Fruit fly (Drosophila melanogaster): ENCODE data around the gene Rh7.

Rh7 gene

DNA sequence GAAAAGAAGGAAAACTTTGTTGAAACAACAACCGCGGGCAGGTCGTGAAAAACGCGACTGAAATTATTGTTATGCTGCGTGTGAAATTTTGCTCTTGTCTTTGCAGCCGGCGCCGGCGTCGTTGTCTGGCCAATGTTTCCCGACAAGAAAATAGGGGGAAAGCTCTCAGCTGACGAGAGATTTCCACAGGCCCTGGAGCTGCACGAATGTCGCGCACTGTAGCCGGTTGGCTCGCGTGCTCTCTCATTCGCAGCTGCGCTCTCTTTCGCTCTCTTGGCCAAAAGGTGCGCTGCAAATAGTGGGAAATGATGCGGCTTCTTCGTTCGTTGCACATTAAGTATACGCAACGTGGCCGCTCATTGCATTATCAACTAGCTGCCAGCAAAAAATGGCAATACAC, 11.6 kb downstream of the Rh7 start, which contains the start of gene CG9760 (continued):
- TF ChIP-seq Dbx (GFP tag; IDR thresholded peaks at IDR 0.05) (no peak), hb (GFP tag; IDR thresholded peaks at IDR 0.05; ENCODE audit: partially characterized antibody) (no peak), CG15011 (GFP tag; optimal IDR thresholded peaks at IDR 0.05) (no peak), btn (GFP tag; optimal IDR thresholded peaks at IDR 0.05) (no peak), Drgx (GFP tag; IDR thresholded peaks at IDR 0.05) (no peak), MBD-R2 (GFP tag; IDR thresholded peaks at IDR 0.05) (no peak), CG31441 (GFP tag; IDR thresholded peaks at IDR 0.05) (no peak; the same call in 1 of the 2 replicates), Xbp1 (GFP tag; optimal IDR thresholded peaks at IDR 0.05) (peak; percentile 18), Oaz (GFP tag; IDR thresholded peaks at IDR 0.05) (no peak), aop (GFP tag; IDR thresholded peaks at IDR 0.05) (no peak), caup (GFP tag; optimal IDR thresholded peaks at IDR 0.05; ENCODE audit: severe bottlenecking) (no peak), Usf (GFP tag; optimal IDR thresholded peaks at IDR 0.05) (no peak), H2.0 (GFP tag; IDR thresholded peaks at IDR 0.05) (0 out of 2 replicates have a peak, but pooled peaks have one; percentile 5), Lhr (GFP tag; optimal IDR thresholded peaks at IDR 0.05) (no peak), Sox102F (GFP tag; optimal IDR thresholded peaks at IDR 0.05) (peak; percentile 29), CG3838 (GFP tag; optimal IDR thresholded peaks at IDR 0.05) (no peak), odd (GFP tag; optimal IDR thresholded peaks at IDR 0.05) (no peak), CG17568 (GFP tag; optimal IDR thresholded peaks at IDR 0.05) (no peak), Ets65A (GFP tag) (peak; percentile 56), Oli (tag; optimal IDR thresholded peaks at IDR 0.05) (peak; percentile 12), CG2199 (GFP tag; IDR thresholded peaks at IDR 0.05) (no peak), crc (GFP tag; optimal IDR thresholded peaks at IDR 0.05) (no peak), CG6683 (GFP tag; optimal IDR thresholded peaks at IDR 0.05) (no peak), knrl (GFP tag; IDR thresholded peaks at IDR 0.05; ENCODE audit: partially characterized antibody) (no peak), ttk (GFP tag; IDR thresholded peaks at IDR 0.05) (0 out of 2 replicates have a peak, but pooled peaks have one; percentile 34), Sry-β (GFP tag; optimal IDR thresholded peaks at IDR 0.05) (no peak), tx (GFP tag; optimal IDR thresholded peaks at IDR 0.05) (no peak), Jarid2 (GFP tag; optimal IDR thresholded peaks at IDR 0.05) (no peak), stc (GFP tag; IDR thresholded peaks at IDR 0.05) (no peak), CG34224 (GFP tag; IDR thresholded peaks at IDR 0.05; ENCODE audit: partially characterized antibody) (no peak), Scr (GFP tag; IDR thresholded peaks at IDR 0.05; ENCODE audit: partially characterized antibody) (no peak), CG7745 (tag; optimal IDR thresholded peaks at IDR 0.05) (no peak), CG4328 (GFP tag; optimal IDR thresholded peaks at IDR 0.05) (no peak), toy (GFP tag; IDR thresholded peaks at IDR 0.05) (no peak), CG11696 (GFP tag; IDR thresholded peaks at IDR 0.05) (no peak), Optix (GFP tag; IDR thresholded peaks at IDR 0.05) (no peak), CG13296 (GFP tag; optimal IDR thresholded peaks at IDR 0.05) (no peak), CG8944 (GFP tag; optimal IDR thresholded peaks at IDR 0.05) (no peak), dm (GFP tag; optimal IDR thresholded peaks at IDR 0.05) (no peak), CG1602 (GFP tag; optimal IDR thresholded peaks at IDR 0.05) (no peak), sug (tag; optimal IDR thresholded peaks at IDR 0.05) (no peak), sens (GFP tag) (no peak), Stat92E (GFP tag; optimal IDR thresholded peaks at IDR 0.05) (no peak), CG3163 (GFP tag; optimal IDR thresholded peaks at IDR 0.05) (no peak), CG13624 (GFP tag; optimal IDR thresholded peaks at IDR 0.05) (no peak), sim (GFP tag; IDR thresholded peaks at IDR 0.05) (no peak), Gsc (GFP tag; IDR thresholded peaks at IDR 0.05) (no peak), CG1603 (tag; optimal IDR thresholded peaks at IDR 0.05) (peak; percentile 46), nau (GFP tag; optimal IDR thresholded peaks at IDR 0.05) (no peak), ind (GFP tag; optimal IDR thresholded peaks at IDR 0.05) (no peak), bcd (GFP tag; optimal IDR thresholded peaks at IDR 0.05) (no peak), CG13775 (GFP tag; optimal IDR thresholded peaks at IDR 0.05) (no peak)

Data from whole organism, embryonic.